Fruit fly (Drosophila melanogaster): ENCODE measurements around the gene Remo.

The Remo gene

dm6 chrX:13323114-13323513 is 35.3 kb downstream of the Remo start (continued):
- TF ChIP-seq oc (tag; optimal IDR thresholded peaks at IDR 0.05): peak; percentile 47
- peak; percentile 75 for TF ChIP-seq vfl (GFP tag; optimal IDR thresholded peaks at IDR 0.05)
- no peak for TF ChIP-seq Hmx (GFP tag; optimal IDR thresholded peaks at IDR 0.05)
- no peak for TF ChIP-seq CG6765 (GFP tag; optimal IDR thresholded peaks at IDR 0.05)
- peak; percentile 65; the same call in 1 of the 3 replicates for TF ChIP-seq CG34422 (GFP tag; IDR thresholded peaks at IDR 0.05)
- peak; percentile 58 for TF ChIP-seq Aef1 (GFP tag; IDR thresholded peaks at IDR 0.05)
- TF ChIP-seq pum (GFP tag; optimal IDR thresholded peaks at IDR 0.05): peak; percentile 29
- peak; percentile 59 for TF ChIP-seq Atf-2 (GFP tag; optimal IDR thresholded peaks at IDR 0.05)
- no peak for TF ChIP-seq cas (GFP tag; IDR thresholded peaks at IDR 0.05)
- peak; percentile 40 for TF ChIP-seq CG11723 (GFP tag; optimal IDR thresholded peaks at IDR 0.05)
- TF ChIP-seq Jarid2 (GFP tag; optimal IDR thresholded peaks at IDR 0.05): no peak
- TF ChIP-seq CG3281 (GFP tag; optimal IDR thresholded peaks at IDR 0.05): peak; percentile 56
- TF ChIP-seq btn (GFP tag; optimal IDR thresholded peaks at IDR 0.05): peak; percentile 24
- peak; percentile 66 for TF ChIP-seq CG13775 (GFP tag; optimal IDR thresholded peaks at IDR 0.05)
- peak; percentile 29 for TF ChIP-seq CG10147 (GFP tag; optimal IDR thresholded peaks at IDR 0.05)
- TF ChIP-seq trh (GFP tag; optimal IDR thresholded peaks at IDR 0.05): no peak
- TF ChIP-seq dati (GFP tag; IDR thresholded peaks at IDR 0.05): no peak
- TF ChIP-seq Doc2 (GFP tag; IDR thresholded peaks at IDR 0.05): no peak
- no peak for TF ChIP-seq CG15479 (GFP tag; optimal IDR thresholded peaks at IDR 0.05)
- peak; percentile 67 for TF ChIP-seq sisA (GFP tag; IDR thresholded peaks at IDR 0.05)
- TF ChIP-seq CG12236 (GFP tag; optimal IDR thresholded peaks at IDR 0.05): peak; percentile 38
- TF ChIP-seq CG18764 (GFP tag; optimal IDR thresholded peaks at IDR 0.05): peak; percentile 59
- no peak for TF ChIP-seq gsb (GFP tag; IDR thresholded peaks at IDR 0.05)
- peak; percentile 58 for TF ChIP-seq Hr3 (GFP tag; optimal IDR thresholded peaks at IDR 0.05)
- peak; percentile 39 for TF ChIP-seq disco-r (GFP tag; optimal IDR thresholded peaks at IDR 0.05)
- TF ChIP-seq fu2 (GFP tag; optimal IDR thresholded peaks at IDR 0.05): peak; percentile 74
- TF ChIP-seq NC2α (GFP tag; optimal IDR thresholded peaks at IDR 0.05): no peak
- peak; percentile 73 for TF ChIP-seq CG14441 (GFP tag; IDR thresholded peaks at IDR 0.05)
- no peak for TF ChIP-seq usp (GFP tag; optimal IDR thresholded peaks at IDR 0.05)
- TF ChIP-seq CG10267 (tag; optimal IDR thresholded peaks at IDR 0.05): peak; percentile 42
- TF ChIP-seq CG31441 (GFP tag; IDR thresholded peaks at IDR 0.05): peak; percentile 72
- TF ChIP-seq slbo (GFP tag; IDR thresholded peaks at IDR 0.05): peak; percentile 70
- peak; percentile 62; the same call in 1 of the 2 replicates for TF ChIP-seq Xrp1 (GFP tag; IDR thresholded peaks at IDR 0.05)
- TF ChIP-seq Meics (GFP tag; optimal IDR thresholded peaks at IDR 0.05): peak; percentile 66
- TF ChIP-seq gro (GFP tag; optimal IDR thresholded peaks at IDR 0.05): no peak
- TF ChIP-seq az2 (GFP tag; optimal IDR thresholded peaks at IDR 0.05): peak; percentile 65
- TF ChIP-seq ken (GFP tag; IDR thresholded peaks at IDR 0.05): no peak; the same call in 2 of the 3 replicates
- peak; percentile 44 for TF ChIP-seq emc (GFP tag; optimal IDR thresholded peaks at IDR 0.05)
- TF ChIP-seq CG2120 (GFP tag; optimal IDR thresholded peaks at IDR 0.05): peak; percentile 89
- TF ChIP-seq sd (tag; optimal IDR thresholded peaks at IDR 0.05): no peak
- TF ChIP-seq Blimp-1 (GFP tag; optimal IDR thresholded peaks at IDR 0.05): peak; percentile 60
- no peak for TF ChIP-seq fd102C (GFP tag; optimal IDR thresholded peaks at IDR 0.05)
- peak; percentile 60 for TF ChIP-seq shn (GFP tag; optimal IDR thresholded peaks at IDR 0.05)
- TF ChIP-seq CG10321 (GFP tag; IDR thresholded peaks at IDR 0.05): no peak
- TF ChIP-seq CG7987 (GFP tag; optimal IDR thresholded peaks at IDR 0.05): no peak
- TF ChIP-seq Deaf1 (tag; optimal IDR thresholded peaks at IDR 0.05): peak; percentile 22
- TF ChIP-seq CG18619 (GFP tag; optimal IDR thresholded peaks at IDR 0.05): peak; percentile 72
- TF ChIP-seq CG17359 (tag; optimal IDR thresholded peaks at IDR 0.05): peak; percentile 66
- peak; percentile 63 for TF ChIP-seq CHES-1-like (GFP tag; optimal IDR thresholded peaks at IDR 0.05)
- TF ChIP-seq esg (GFP tag; conservative IDR thresholded peaks at IDR 0.05): peak; percentile 56
- no peak for TF ChIP-seq CG11560 (tag; IDR thresholded peaks at IDR 0.05)
- no peak for TF ChIP-seq Sry-β (GFP tag; optimal IDR thresholded peaks at IDR 0.05)
